ENCODE assay signal across 2 worm cellular contexts in genomic region chrX:3226348-3227229, ce11.
TF ChIP-seq lines count a peak whose summit lies in the region.

No protein-coding gene starts in this region.

TF ChIP-seq in whole organism, L3 larva, 47 proteins besides CTCF, POLR2A, EP300 and RAD21 (continued from another document):
- TF ChIP-seq mml-1 (tag; optimal IDR thresholded peaks at IDR 0.05; lab: Kevin White, UChicago): no peak

TF ChIP-seq in whole organism, L4 larva, 104 proteins besides CTCF, POLR2A, EP300 and RAD21 (continued from another document):
- no peak for TF ChIP-seq ceh-32 (tag; optimal IDR thresholded peaks at IDR 0.05; lab: Kevin White, UChicago; ENCODE audit: poor library complexity)
- TF ChIP-seq daf-16 (GFP tag; optimal IDR thresholded peaks at IDR 0.05; lab: Kevin White, UChicago): no peak
- peak; percentile 75 for TF ChIP-seq daf-16 (tag; optimal IDR thresholded peaks at IDR 0.05; lab: Kevin White, UChicago)
- TF ChIP-seq F10B5.3 (tag; optimal IDR thresholded peaks at IDR 0.05; lab: Kevin White, UChicago): no peak
- TF ChIP-seq rbr-2 (tag; optimal IDR thresholded peaks at IDR 0.05; lab: Kevin White, UChicago): no peak
- TF ChIP-seq ceh-62 (tag; optimal IDR thresholded peaks at IDR 0.05; lab: Kevin White, UChicago): no peak
- no peak for TF ChIP-seq snpc-1.2 (GFP tag; IDR thresholded peaks at IDR 0.05; lab: Robert Waterston, UW)
- TF ChIP-seq ceh-28 (tag; optimal IDR thresholded peaks at IDR 0.05; lab: Kevin White, UChicago): no peak
- no peak for TF ChIP-seq ZK546.5 (tag; optimal IDR thresholded peaks at IDR 0.05; lab: Kevin White, UChicago)
- TF ChIP-seq egl-43 (GFP tag; IDR thresholded peaks at IDR 0.05; lab: Robert Waterston, UW): no peak
- TF ChIP-seq dmd-6 (GFP tag; IDR thresholded peaks at IDR 0.05; lab: Robert Waterston, UW): no peak
- TF ChIP-seq nhr-10 (tag; optimal IDR thresholded peaks at IDR 0.05; lab: Kevin White, UChicago): no peak
- no peak for TF ChIP-seq ZK337.2 (GFP tag; IDR thresholded peaks at IDR 0.05; lab: Robert Waterston, UW)
- TF ChIP-seq lin-15B (tag; optimal IDR thresholded peaks at IDR 0.05; lab: Kevin White, UChicago): no peak
- TF ChIP-seq snpc-4 (tag; optimal IDR thresholded peaks at IDR 0.05; lab: Kevin White, UChicago): no peak
- 0 out of 2 replicates have a peak, but pooled peaks have one; percentile 28 for TF ChIP-seq zfp-3 (GFP tag; conservative IDR thresholded peaks at IDR 0.05; lab: Robert Waterston, UW)
- TF ChIP-seq jun-1 (tag; optimal IDR thresholded peaks at IDR 0.05; lab: Kevin White, UChicago): no peak
- TF ChIP-seq nhr-77 (tag; optimal IDR thresholded peaks at IDR 0.05; lab: Kevin White, UChicago): no peak
- no peak for TF ChIP-seq mxl-2 (GFP tag; conservative IDR thresholded peaks at IDR 0.05; lab: Robert Waterston, UW)
- no peak for TF ChIP-seq lsy-2 (tag; optimal IDR thresholded peaks at IDR 0.05; lab: Kevin White, UChicago)
- 0 out of 2 replicates have a peak, but pooled peaks have one; percentile 50 for TF ChIP-seq nhr-42 (GFP tag; IDR thresholded peaks at IDR 0.05; lab: Robert Waterston, UW)
- no peak for TF ChIP-seq nhr-111 (GFP tag; optimal IDR thresholded peaks at IDR 0.05; lab: Kevin White, UChicago)
- TF ChIP-seq cey-2 (tag; optimal IDR thresholded peaks at IDR 0.05; lab: Kevin White, UChicago; ENCODE audit: borderline replicate concordance, insufficient read depth): no peak
- TF ChIP-seq lin-38 (GFP tag; IDR thresholded peaks at IDR 0.05; lab: Robert Waterston, UW): no peak
- no peak for TF ChIP-seq daf-12 (tag; optimal IDR thresholded peaks at IDR 0.05; lab: Kevin White, UChicago)
- no peak for TF ChIP-seq nhr-48 (tag; optimal IDR thresholded peaks at IDR 0.05; lab: Kevin White, UChicago)
- TF ChIP-seq hmg-1.1 (GFP tag; IDR thresholded peaks at IDR 0.05; lab: Robert Waterston, UW): no peak
- no peak for TF ChIP-seq hlh-30 (tag; optimal IDR thresholded peaks at IDR 0.05; lab: Kevin White, UChicago; ENCODE audit: insufficient read depth)
- no peak for TF ChIP-seq dpl-1 (GFP tag; optimal IDR thresholded peaks at IDR 0.05; lab: Kevin White, UChicago)
- TF ChIP-seq unc-39 (tag; optimal IDR thresholded peaks at IDR 0.05; lab: Kevin White, UChicago): no peak
- no peak for TF ChIP-seq ceh-82 (tag; optimal IDR thresholded peaks at IDR 0.05; lab: Kevin White, UChicago)
- TF ChIP-seq zip-2 (tag; optimal IDR thresholded peaks at IDR 0.05; lab: Kevin White, UChicago): no peak
- TF ChIP-seq zip-11 (GFP tag; IDR thresholded peaks at IDR 0.05; lab: Robert Waterston, UW): no peak
- TF ChIP-seq F49E8.2 (tag; optimal IDR thresholded peaks at IDR 0.05; lab: Kevin White, UChicago; ENCODE audit: borderline replicate concordance): no peak
- no peak for TF ChIP-seq zfp-2 (tag; optimal IDR thresholded peaks at IDR 0.05; lab: Kevin White, UChicago)
- peak; percentile 87 for TF ChIP-seq aha-1 (tag; lab: Kevin White, UChicago)
- TF ChIP-seq ztf-7 (tag; optimal IDR thresholded peaks at IDR 0.05; lab: Kevin White, UChicago): no peak
- no peak for TF ChIP-seq lin-39 (tag; optimal IDR thresholded peaks at IDR 0.05; lab: Kevin White, UChicago)
- no peak for TF ChIP-seq aly-2 (tag; optimal IDR thresholded peaks at IDR 0.05; lab: Kevin White, UChicago)
- no peak for TF ChIP-seq fkh-10 (GFP tag; optimal IDR thresholded peaks at IDR 0.05; lab: Kevin White, UChicago)
- no peak for TF ChIP-seq spr-1 (tag; optimal IDR thresholded peaks at IDR 0.05; lab: Kevin White, UChicago)
- no peak for TF ChIP-seq sdz-12 (GFP tag; optimal IDR thresholded peaks at IDR 0.05; lab: Kevin White, UChicago)
- no peak for TF ChIP-seq unc-130 (GFP tag; optimal IDR thresholded peaks at IDR 0.05; lab: Kevin White, UChicago)
- peak in 1 of 2 experiments; percentile 84 for TF ChIP-seq unc-62 (GFP tag; optimal IDR thresholded peaks at IDR 0.05 in 1 of 2; lab: Kevin White, UChicago)
- no peak for TF ChIP-seq unc-62 (tag; optimal IDR thresholded peaks at IDR 0.05; lab: Kevin White, UChicago)
- TF ChIP-seq nhr-6 (tag; optimal IDR thresholded peaks at IDR 0.05; lab: Kevin White, UChicago): no peak
- no peak for TF ChIP-seq pha-4 (GFP tag; IDR thresholded peaks at IDR 0.05; lab: Robert Waterston, UW)
- TF ChIP-seq pha-4 (tag; optimal IDR thresholded peaks at IDR 0.05; lab: Kevin White, UChicago): no peak
- TF ChIP-seq Y5F2A.4 (GFP tag; optimal IDR thresholded peaks at IDR 0.05; lab: Kevin White, UChicago): no peak
- no peak for TF ChIP-seq nhr-102 (tag; optimal IDR thresholded peaks at IDR 0.05; lab: Kevin White, UChicago)
- TF ChIP-seq vab-7 (GFP tag; IDR thresholded peaks at IDR 0.05; lab: Robert Waterston, UW): no peak
- TF ChIP-seq tra-1 (GFP tag; IDR thresholded peaks at IDR 0.05; lab: Robert Waterston, UW): no peak
- no peak for TF ChIP-seq ceh-44 (GFP tag; IDR thresholded peaks at IDR 0.05; lab: Robert Waterston, UW)
- TF ChIP-seq saeg-2 (GFP tag; IDR thresholded peaks at IDR 0.05; lab: Robert Waterston, UW): no peak
- 0 out of 2 replicates have a peak, but pooled peaks have one; percentile 12 for TF ChIP-seq lim-7 (GFP tag; IDR thresholded peaks at IDR 0.05; lab: Robert Waterston, UW)
- peak; percentile 52 for TF ChIP-seq set-16 (GFP tag; IDR thresholded peaks at IDR 0.05; lab: Robert Waterston, UW)
- TF ChIP-seq egl-27 (tag; optimal IDR thresholded peaks at IDR 0.05; lab: Kevin White, UChicago): no peak
- no peak for TF ChIP-seq D1046.2 (GFP tag; IDR thresholded peaks at IDR 0.05; lab: Robert Waterston, UW)
- TF ChIP-seq dmd-8 (GFP tag; IDR thresholded peaks at IDR 0.05; lab: Robert Waterston, UW): no peak
- TF ChIP-seq pqm-1 (tag; optimal IDR thresholded peaks at IDR 0.05; lab: Kevin White, UChicago): peak; percentile 68
- TF ChIP-seq mep-1 (tag; optimal IDR thresholded peaks at IDR 0.05; lab: Kevin White, UChicago): no peak
- TF ChIP-seq nhr-28 (tag; optimal IDR thresholded peaks at IDR 0.05; lab: Kevin White, UChicago): peak; percentile 24
- TF ChIP-seq gei-8 (GFP tag; optimal IDR thresholded peaks at IDR 0.05; lab: Kevin White, UChicago): no peak
- TF ChIP-seq dve-1 (tag; optimal IDR thresholded peaks at IDR 0.05; lab: Kevin White, UChicago; ENCODE audit: insufficient read depth): peak; percentile 23
- no peak for TF ChIP-seq T20F7.1 (GFP tag; optimal IDR thresholded peaks at IDR 0.05; lab: Kevin White, UChicago)
- no peak for TF ChIP-seq F26F4.8 (GFP tag; conservative IDR thresholded peaks at IDR 0.05; lab: Robert Waterston, UW)
- no peak for TF ChIP-seq lin-13 (GFP tag; optimal IDR thresholded peaks at IDR 0.05; lab: Kevin White, UChicago)
- TF ChIP-seq nhr-76 (tag; optimal IDR thresholded peaks at IDR 0.05; lab: Kevin White, UChicago): no peak
